Fruit fly (Drosophila melanogaster) whole organism, embryonic: ENCODE measurements around the gene ry.

Experiments used
- Antp ChIP-seq: fragments of 200-800 bp; sonication (Bioruptor generic); optimal IDR thresholded peaks from 3 replicates; lab custom pipeline; 2016; ENCODE audit warnings: missing biosample characterization, missing genetic modification characterization
- Atf3 ChIP-seq: fragments of 200-800 bp; sonication (Bioruptor generic); optimal IDR thresholded peaks from 3 replicates; lab custom pipeline; 2016; ENCODE audit warnings: missing biosample characterization, missing genetic modification characterization
- CG10321 ChIP-seq: fragments of 200-800 bp; sonication (Bioruptor generic); IDR thresholded peaks from 2 replicates; pipeline ENCODE4 v1.3.6; 2022; ENCODE audit warnings: missing biosample characterization, missing genetic modification characterization
- CG10959 ChIP-seq: fragments of 200-800 bp; sonication (Bioruptor generic); IDR thresholded peaks from 2 replicates; pipeline ENCODE4 v1.3.6; 2022; ENCODE audit warnings: missing biosample characterization, missing genetic modification characterization
- CG11560 ChIP-seq: fragments of 200-800 bp; sonication (Bioruptor generic); IDR thresholded peaks from 3 replicates; pipeline ENCODE4 v1.3.6; 2022; ENCODE audit warnings: missing biosample characterization, missing genetic modification characterization
- CG11723 ChIP-seq: fragments of 200-800 bp; sonication (Bioruptor generic); optimal IDR thresholded peaks from 2 replicates; lab custom pipeline; 2017; ENCODE audit warnings: missing biosample characterization, mild to moderate bottlenecking, missing genetic modification characterization
- CG12104 ChIP-seq: fragments of 200-800 bp; sonication (Bioruptor generic); optimal IDR thresholded peaks from 3 replicates; lab custom pipeline; 2016; ENCODE audit warnings: missing biosample characterization, missing genetic modification characterization
- CG12155 ChIP-seq: fragments of 200-800 bp; sonication (Bioruptor generic); optimal IDR thresholded peaks from 3 replicates; lab custom pipeline; 2016; ENCODE audit warnings: missing biosample characterization, missing genetic modification characterization
- CG12299 ChIP-seq: fragments of 200-800 bp; sonication (Bioruptor generic); optimal IDR thresholded peaks from 2 replicates; lab custom pipeline; 2018; ENCODE audit warnings: missing biosample characterization, mild to moderate bottlenecking, missing genetic modification characterization
- CG1529 ChIP-seq: fragments of 200-800 bp; sonication (Bioruptor generic); optimal IDR thresholded peaks from 3 replicates; lab custom pipeline; 2018; ENCODE audit warnings: missing biosample characterization, missing genetic modification characterization
- CG16815 ChIP-seq: fragments of 200-800 bp; sonication (Bioruptor generic); optimal IDR thresholded peaks from 3 replicates; lab custom pipeline; 2017; ENCODE audit warnings: missing biosample characterization, mild to moderate bottlenecking, missing genetic modification characterization
- CG2202 ChIP-seq: fragments of 200-800 bp; sonication (Bioruptor generic); optimal IDR thresholded peaks from 2 replicates; lab custom pipeline; 2018; ENCODE audit warnings: missing biosample characterization, mild to moderate bottlenecking, missing genetic modification characterization
- CG2875 ChIP-seq: fragments of 200-800 bp; sonication (Bioruptor generic); optimal IDR thresholded peaks from 2 replicates; lab custom pipeline; 2017; ENCODE audit warnings: missing biosample characterization, mild to moderate bottlenecking, missing genetic modification characterization, missing genetic modification reagents
- CG31365 ChIP-seq: fragments of 200-800 bp; sonication (Bioruptor generic); optimal IDR thresholded peaks from 2 replicates; lab custom pipeline; 2018; ENCODE audit warnings: missing biosample characterization, mild to moderate bottlenecking, missing genetic modification characterization
- CG4617 ChIP-seq: fragments of 200-800 bp; sonication (Bioruptor generic); optimal IDR thresholded peaks from 3 replicates; lab custom pipeline; 2016; ENCODE audit warnings: missing biosample characterization, missing genetic modification characterization, borderline replicate concordance
- CG6175 ChIP-seq: fragments of 200-800 bp; sonication (Bioruptor generic); IDR thresholded peaks from 3 replicates; pipeline ENCODE4 v1.3.6; 2022; ENCODE audit warnings: missing biosample characterization, missing genetic modification characterization
- CG7357 ChIP-seq: fragments of 200-800 bp; sonication (Bioruptor generic); IDR thresholded peaks from 3 replicates; pipeline ENCODE4 v1.3.6; 2022; ENCODE audit warnings: missing biosample characterization, missing genetic modification characterization
- CG7372 ChIP-seq: fragments of 200-800 bp; sonication (Bioruptor generic); IDR thresholded peaks from 2 replicates; pipeline ENCODE4 v1.3.6; 2022; ENCODE audit warnings: missing biosample characterization, missing genetic modification characterization
- CG7987 ChIP-seq: fragments of 200-800 bp; sonication (Bioruptor generic); optimal IDR thresholded peaks from 2 replicates; lab custom pipeline; 2018; ENCODE audit warnings: missing biosample characterization, mild to moderate bottlenecking, missing genetic modification characterization, moderate library complexity
- CG8944 ChIP-seq: fragments of 200-800 bp; sonication (Bioruptor generic); optimal IDR thresholded peaks from 3 replicates; lab custom pipeline; 2016; ENCODE audit warnings: missing biosample characterization, missing genetic modification characterization
- CG9797 ChIP-seq: fragments of 200-800 bp; sonication (Bioruptor generic); optimal IDR thresholded peaks from 3 replicates; lab custom pipeline; 2018; ENCODE audit warnings: missing biosample characterization, mild to moderate bottlenecking, missing genetic modification characterization
- Deaf1 ChIP-seq: fragments of 200-800 bp; optimal IDR thresholded peaks from 3 replicates; lab custom pipeline; 2019; ENCODE audit warnings: missing biosample characterization, mild to moderate bottlenecking, missing genetic modification characterization, moderate library complexity
- Doc3 ChIP-seq: fragments of 200-800 bp; sonication (Bioruptor generic); IDR thresholded peaks from 3 replicates; pipeline ENCODE4 v1.3.6; 2022; ENCODE audit warnings: missing biosample characterization, missing genetic modification characterization; ENCODE audit not compliant: partially characterized antibody
- Hmx ChIP-seq: fragments of 200-800 bp; sonication (Bioruptor generic); optimal IDR thresholded peaks from 2 replicates; lab custom pipeline; 2016; ENCODE audit warnings: missing biosample characterization, missing genetic modification characterization
- MESR4 ChIP-seq: fragments of 200-800 bp; sonication (Bioruptor generic); optimal IDR thresholded peaks from 2 replicates; lab custom pipeline; 2018; ENCODE audit warnings: missing biosample characterization, mild to moderate bottlenecking, missing genetic modification characterization, moderate library complexity
- Mes4 ChIP-seq: fragments of 200-800 bp; sonication (Bioruptor generic); optimal IDR thresholded peaks from 2 replicates; lab custom pipeline; 2016; ENCODE audit warnings: missing biosample characterization, missing genetic modification characterization
- Mrtf ChIP-seq: fragments of 200-800 bp; sonication (Bioruptor generic); IDR thresholded peaks from 3 replicates; pipeline ENCODE4 v1.3.6; 2022; ENCODE audit warnings: missing biosample characterization, missing genetic modification characterization
- Nf-YA ChIP-seq: fragments of 200-800 bp; sonication (Bioruptor generic); IDR thresholded peaks from 2 replicates; pipeline ENCODE4 v1.3.6; 2022; ENCODE audit warnings: missing biosample characterization, missing genetic modification characterization
- Oaz ChIP-seq: fragments of 200-800 bp; sonication (Bioruptor generic); IDR thresholded peaks from 2 replicates; pipeline ENCODE4 v1.3.6; 2022; ENCODE audit warnings: missing biosample characterization, missing genetic modification characterization
- Pdp1 ChIP-seq, 2 experiments: fragments of 200-800 bp; sonication (Bioruptor generic); optimal IDR thresholded peaks; 3 replicates each; lab custom pipeline; 2016; ENCODE audit warnings: missing biosample characterization in 2 of 2, missing genetic modification characterization in 2 of 2, mild to moderate bottlenecking in 1 of 2, moderate library complexity in 1 of 2
- Stat92E ChIP-seq, 3 experiments: fragments of >200 bp in 2 of 3; fragments of 200-800 bp in 1 of 3; sonication (Bioruptor generic) in 1 of 3; optimal IDR thresholded peaks; 2 replicates each; lab custom pipeline; 2017 to 2019; ENCODE audit warnings: missing biosample characterization in 3 of 3, missing genetic modification characterization in 3 of 3, mild to moderate bottlenecking in 1 of 3, moderate library complexity in 1 of 3
- Taf1 ChIP-seq: fragments of 200-800 bp; sonication (Bioruptor generic); IDR thresholded peaks from 2 replicates; pipeline ENCODE4 v1.3.6; 2022; ENCODE audit warnings: missing biosample characterization, missing genetic modification characterization
- aop ChIP-seq: fragments of 200-800 bp; sonication (Bioruptor generic); IDR thresholded peaks from 2 replicates; pipeline ENCODE4 v1.3.6; 2022; ENCODE audit warnings: missing biosample characterization, missing genetic modification characterization
- ash1 ChIP-seq: fragments of 200-800 bp; sonication (Bioruptor generic); optimal IDR thresholded peaks from 2 replicates; lab custom pipeline; 2018; ENCODE audit warnings: missing biosample characterization, mild to moderate bottlenecking, missing genetic modification characterization
- az2 ChIP-seq: fragments of 200-800 bp; sonication (Bioruptor generic); optimal IDR thresholded peaks from 3 replicates; lab custom pipeline; 2016; ENCODE audit warnings: missing biosample characterization, missing genetic modification characterization
- btn ChIP-seq: fragments of 200-800 bp; sonication (Bioruptor generic); optimal IDR thresholded peaks from 2 replicates; lab custom pipeline; 2016; ENCODE audit warnings: missing biosample characterization, missing genetic modification characterization
- cato ChIP-seq: fragments of 200-800 bp; sonication (Bioruptor generic); optimal IDR thresholded peaks from 2 replicates; lab custom pipeline; 2016; ENCODE audit warnings: missing biosample characterization, missing genetic modification characterization, borderline replicate concordance
- crol ChIP-seq: fragments of 200-800 bp; sonication (Bioruptor generic); IDR thresholded peaks from 2 replicates; pipeline ENCODE4 v1.3.6; 2022; ENCODE audit warnings: missing biosample characterization, missing genetic modification characterization
- disco-r ChIP-seq: fragments of 200-800 bp; sonication (Bioruptor generic); optimal IDR thresholded peaks from 2 replicates; lab custom pipeline; 2016; ENCODE audit warnings: missing biosample characterization, missing genetic modification characterization
- dm ChIP-seq: fragments of 200-800 bp; sonication (Bioruptor generic); optimal IDR thresholded peaks from 3 replicates; lab custom pipeline; 2016; ENCODE audit warnings: missing biosample characterization, missing genetic modification characterization
- fd96Cb ChIP-seq: fragments of 200-800 bp; sonication (Bioruptor generic); optimal IDR thresholded peaks from 2 replicates; lab custom pipeline; 2018; ENCODE audit warnings: missing biosample characterization, mild to moderate bottlenecking, missing genetic modification characterization, moderate library complexity
- gcm ChIP-seq: fragments of 200-800 bp; sonication (Bioruptor generic); optimal IDR thresholded peaks from 2 replicates; lab custom pipeline; 2019; ENCODE audit warnings: missing biosample characterization, mild to moderate bottlenecking, missing genetic modification characterization, moderate library complexity
- gfzf ChIP-seq: fragments of 200-800 bp; sonication (Bioruptor generic); optimal IDR thresholded peaks from 2 replicates; lab custom pipeline; 2016; ENCODE audit warnings: missing biosample characterization, mild to moderate bottlenecking, missing genetic modification characterization, moderate library complexity
- klu ChIP-seq: fragments of 200-800 bp; sonication (Bioruptor generic); IDR thresholded peaks from 2 replicates; pipeline ENCODE4 v1.3.6; 2022; ENCODE audit warnings: missing biosample characterization, missing genetic modification characterization
- nerfin-1 ChIP-seq: fragments of 200-800 bp; sonication (Bioruptor generic); optimal IDR thresholded peaks from 3 replicates; lab custom pipeline; 2019; ENCODE audit warnings: missing biosample characterization, mild to moderate bottlenecking, missing genetic modification characterization, moderate library complexity
- pum ChIP-seq: fragments of 200-800 bp; sonication (Bioruptor generic); optimal IDR thresholded peaks from 2 replicates; lab custom pipeline; 2016; ENCODE audit warnings: missing biosample characterization, missing genetic modification characterization
- pzg ChIP-seq: fragments of 200-800 bp; sonication (Bioruptor generic); optimal IDR thresholded peaks from 3 replicates; lab custom pipeline; 2018; ENCODE audit warnings: missing biosample characterization, mild to moderate bottlenecking, missing genetic modification characterization, moderate library complexity
- rib ChIP-seq: fragments of 200-800 bp; sonication (Bioruptor generic); IDR thresholded peaks from 2 replicates; pipeline ENCODE4 v1.3.6; 2022; ENCODE audit warnings: missing biosample characterization, missing genetic modification characterization
- stc ChIP-seq: fragments of 200-800 bp; sonication (Bioruptor generic); IDR thresholded peaks from 2 replicates; pipeline ENCODE4 v1.3.6; 2022; ENCODE audit warnings: missing biosample characterization, missing genetic modification characterization
- trh ChIP-seq: fragments of 200-800 bp; sonication (Bioruptor generic); optimal IDR thresholded peaks from 2 replicates; lab custom pipeline; 2016; ENCODE audit warnings: missing biosample characterization, missing genetic modification characterization
- twi ChIP-seq: fragments of 200-800 bp; optimal IDR thresholded peaks from 2 replicates; lab custom pipeline; 2019; ENCODE audit warnings: missing biosample characterization, mild to moderate bottlenecking, missing genetic modification characterization, moderate library complexity
- yki ChIP-seq: fragments of >200 bp; optimal IDR thresholded peaks from 3 replicates; lab custom pipeline; 2018
- zf30C ChIP-seq: fragments of 200-800 bp; sonication (Bioruptor generic); optimal IDR thresholded peaks from 3 replicates; lab custom pipeline; 2018; ENCODE audit warnings: missing biosample characterization, mild to moderate bottlenecking, missing genetic modification characterization

The ry gene

dm6 chr3R:12995522-12995921 lies 36.8 kb upstream of the ry start, which contains the start of gene CG7488 (continued):
- TF ChIP-seq CG4617 (GFP tag; lab: Kevin White, UChicago) = peak; percentile 30
- no peak for TF ChIP-seq nerfin-1
- TF ChIP-seq CG2202 (tag; lab: Kevin White, UChicago) = no peak
- TF ChIP-seq CG16815 (GFP tag; lab: Kevin White, UChicago) = no peak
- TF ChIP-seq fd96Cb (tag; lab: Kevin White, UChicago) = no peak
- no peak for TF ChIP-seq yki
- no peak for TF ChIP-seq crol (GFP tag; lab: Robert Waterston, UW)
- TF ChIP-seq klu (GFP tag; lab: Robert Waterston, UW) = no peak
- TF ChIP-seq az2 (GFP tag; lab: Kevin White, UChicago) = no peak
- TF ChIP-seq CG2875 (GFP tag; lab: Kevin White, UChicago) = no peak
- peak; percentile 13 for TF ChIP-seq gfzf (GFP tag; lab: Kevin White, UChicago)
- no peak for TF ChIP-seq CG10959
- TF ChIP-seq Hmx = no peak
- no peak for TF ChIP-seq aop (GFP tag; lab: Robert Waterston, UW)
- no peak for TF ChIP-seq Taf1 (GFP tag; lab: Robert Waterston, UW)
- TF ChIP-seq CG10321 = no peak
- TF ChIP-seq rib = no peak
- no peak for TF ChIP-seq pum (GFP tag; lab: Kevin White, UChicago)
- TF ChIP-seq stc (GFP tag; lab: Robert Waterston, UW) = no peak
- no peak for TF ChIP-seq CG7357 (GFP tag; lab: Robert Waterston, UW)
- TF ChIP-seq CG6175 (GFP tag; lab: Robert Waterston, UW) = no peak
- TF ChIP-seq Mes4 (GFP tag; lab: Kevin White, UChicago) = no peak
- TF ChIP-seq disco-r (GFP tag; lab: Kevin White, UChicago) = no peak
- TF ChIP-seq CG11723 (GFP tag; lab: Kevin White, UChicago) = no peak
- no peak for TF ChIP-seq Atf3 (GFP tag; lab: Kevin White, UChicago)
- TF ChIP-seq twi (tag; lab: Kevin White, UChicago) = no peak
- TF ChIP-seq trh (GFP tag; lab: Kevin White, UChicago) = no peak
- TF ChIP-seq btn (GFP tag; lab: Kevin White, UChicago) = no peak
- no peak for TF ChIP-seq CG12299 (tag; lab: Kevin White, UChicago)
- no peak for TF ChIP-seq CG8944 (GFP tag; lab: Kevin White, UChicago)
- no peak for TF ChIP-seq Deaf1 (tag; lab: Kevin White, UChicago)
- no peak for TF ChIP-seq CG9797
- TF ChIP-seq zf30C (GFP tag; lab: Kevin White, UChicago) = no peak
- TF ChIP-seq MESR4 (GFP tag; lab: Kevin White, UChicago) = peak; percentile 68
- peak in 1 of 2 experiments; percentile 86 for TF ChIP-seq Pdp1 (GFP tag; optimal IDR thresholded peaks at IDR 0.05; lab: Kevin White, UChicago)
- no peak for TF ChIP-seq Antp (GFP tag; lab: Kevin White, UChicago)
- TF ChIP-seq Stat92E (GFP tag; optimal IDR thresholded peaks at IDR 0.05; lab: Kevin White, UChicago) = no peak
- TF ChIP-seq dm (GFP tag; lab: Kevin White, UChicago) = no peak
- TF ChIP-seq CG1529 (GFP tag; lab: Kevin White, UChicago) = no peak
- TF ChIP-seq CG11560 (tag; lab: Robert Waterston, UW) = no peak
- no peak for TF ChIP-seq gcm (GFP tag; lab: Kevin White, UChicago)
- TF ChIP-seq CG7372 (GFP tag; lab: Robert Waterston, UW) = no peak
- TF ChIP-seq CG12155 (GFP tag; lab: Kevin White, UChicago) = no peak
- TF ChIP-seq CG31365 = no peak
- no peak for TF ChIP-seq Oaz
- no peak for TF ChIP-seq Mrtf (GFP tag; lab: Robert Waterston, UW)
- peak; percentile 48 for TF ChIP-seq pzg
- no peak for TF ChIP-seq ash1 (GFP tag; lab: Kevin White, UChicago)
- no peak for TF ChIP-seq CG12104 (GFP tag; lab: Kevin White, UChicago)
- no peak for TF ChIP-seq cato
- TF ChIP-seq Nf-YA (GFP tag; lab: Robert Waterston, UW) = no peak
- TF ChIP-seq CG7987 (GFP tag; lab: Kevin White, UChicago) = no peak
- TF ChIP-seq Doc3 (GFP tag; lab: Robert Waterston, UW) = peak; percentile 90
